Worm (Caenorhabditis elegans) whole organism, L4 larva: ENCODE results near the gene sprr-2.
A peak's percentile ranks its signal among the peaks of the same experiment; 100 is the strongest.

Experiments used
- D1046.2 ChIP-seq: fragments of 200-800 bp; sonication (Bioruptor generic); IDR thresholded peaks from 2 replicates; pipeline ENCODE4 v1.3.6; 2022; ENCODE audit warnings: missing genetic modification characterization, missing compliant biosample characterization
- F10B5.3 ChIP-seq: sonication (generic microtip); optimal IDR thresholded peaks from 2 replicates; lab custom pipeline; 2016; ENCODE audit warnings: mild to moderate bottlenecking, missing genetic modification characterization, missing compliant biosample characterization
- F26F4.8 ChIP-seq: fragments of 200-800 bp; sonication (Bioruptor generic); conservative IDR thresholded peaks from 2 replicates; pipeline ENCODE4 v1.3.6; 2022; ENCODE audit warnings: missing genetic modification characterization, missing compliant biosample characterization
- F37D6.2 ChIP-seq: sonication (generic microtip); optimal IDR thresholded peaks from 2 replicates; lab custom pipeline; 2016; ENCODE audit warnings: mild to moderate bottlenecking, missing genetic modification characterization, missing compliant biosample characterization
- F44E2.7 ChIP-seq: fragments of 200-800 bp; sonication (Bioruptor generic); IDR thresholded peaks from 2 replicates; pipeline ENCODE4 v2.1.2; 2022; ENCODE audit warnings: missing genetic modification characterization, missing compliant biosample characterization
- F49E8.2 ChIP-seq: sonication (generic microtip); optimal IDR thresholded peaks from 2 replicates; lab custom pipeline; 2016; ENCODE audit warnings: missing compliant biosample characterization, mild to moderate bottlenecking, missing genetic modification characterization, borderline replicate concordance
- T26A8.4 ChIP-seq: fragments of 200-800 bp; sonication (Bioruptor generic); IDR thresholded peaks from 2 replicates; pipeline ENCODE4 v1.3.6; 2022; ENCODE audit warnings: missing genetic modification characterization, missing compliant biosample characterization
- Y48G9A.11 ChIP-seq: fragments of 200-800 bp; sonication (Bioruptor generic); IDR thresholded peaks from 2 replicates; pipeline ENCODE4 v1.3.6; 2022; ENCODE audit warnings: missing genetic modification reagents, missing genetic modification characterization, missing compliant biosample characterization
- ama-1 ChIP-seq: fragments of 150-350 bp; optimal IDR thresholded peaks from 2 replicates; lab custom pipeline; 2014; ENCODE audit warnings: inconsistent platforms, mixed read lengths
- ceh-20 ChIP-seq: fragments of 200-800 bp; sonication (Bioruptor generic); IDR thresholded peaks from 2 replicates; pipeline ENCODE4 v1.3.6; 2022; ENCODE audit warnings: missing genetic modification reagents, missing genetic modification characterization, missing compliant biosample characterization
- ceh-28 ChIP-seq: fragments of 150-350 bp; optimal IDR thresholded peaks from 2 replicates; lab custom pipeline; 2014; ENCODE audit warnings: missing biosample characterization, missing genetic modification reagents, missing genetic modification characterization
- ces-1 ChIP-seq: fragments of 150-350 bp; sonication (generic microtip); optimal IDR thresholded peaks from 4 replicates; lab custom pipeline; 2014; ENCODE audit warnings: missing biosample characterization, missing genetic modification reagents, missing genetic modification characterization
- ctbp-1 ChIP-seq: fragments of 200-800 bp; sonication (Bioruptor generic); IDR thresholded peaks from 2 replicates; pipeline ENCODE4 v1.3.6; 2022; ENCODE audit warnings: missing genetic modification reagents, missing genetic modification characterization, missing compliant biosample characterization
- daf-12 ChIP-seq: fragments of 150-350 bp; optimal IDR thresholded peaks from 2 replicates; lab custom pipeline; 2014; ENCODE audit warnings: missing biosample characterization, missing genetic modification reagents, missing genetic modification characterization
- daf-19 ChIP-seq: fragments of 200-800 bp; sonication (Bioruptor generic); conservative IDR thresholded peaks from 2 replicates; pipeline ENCODE4 v1.3.6; 2022; ENCODE audit warnings: missing genetic modification characterization, missing compliant biosample characterization
- daf-8 ChIP-seq: fragments of 200-800 bp; sonication (Bioruptor generic); IDR thresholded peaks from 2 replicates; pipeline ENCODE4 v1.3.6; 2022; ENCODE audit warnings: missing genetic modification characterization, missing compliant biosample characterization
- dmd-6 ChIP-seq: fragments of 200-800 bp; sonication (Bioruptor generic); IDR thresholded peaks from 2 replicates; pipeline ENCODE4 v1.3.6; 2022; ENCODE audit warnings: missing genetic modification reagents, missing genetic modification characterization, missing compliant biosample characterization
- dpl-1 ChIP-seq: fragments of 150-350 bp; optimal IDR thresholded peaks from 2 replicates; lab custom pipeline; 2014; ENCODE audit warnings: missing biosample characterization, missing genetic modification reagents, missing genetic modification characterization
- duxl-1 ChIP-seq: sonication (generic microtip); optimal IDR thresholded peaks from 2 replicates; lab custom pipeline; 2016; ENCODE audit warnings: mild to moderate bottlenecking, missing genetic modification characterization, moderate library complexity, missing compliant biosample characterization; ENCODE audit not compliant: poor library complexity
- egl-27 ChIP-seq: sonication (generic microtip); optimal IDR thresholded peaks from 3 replicates; lab custom pipeline; 2017; ENCODE audit warnings: missing biosample characterization, missing genetic modification reagents, missing genetic modification characterization
- hlh-30 ChIP-seq: sonication (generic microtip); optimal IDR thresholded peaks from 2 replicates; lab custom pipeline; 2017; ENCODE audit warnings: antibody characterized with exemption, mild to moderate bottlenecking, missing genetic modification characterization, missing compliant biosample characterization; ENCODE audit not compliant: insufficient read depth
- lim-7 ChIP-seq: fragments of 200-800 bp; sonication (Bioruptor generic); IDR thresholded peaks from 2 replicates; pipeline ENCODE4 v1.3.6; 2022; ENCODE audit warnings: missing genetic modification characterization, missing compliant biosample characterization
- lin-29 ChIP-seq: fragments of 200-800 bp; sonication (Bioruptor generic); IDR thresholded peaks from 2 replicates; pipeline ENCODE4 v1.3.6; 2022; ENCODE audit warnings: missing genetic modification reagents, missing genetic modification characterization, missing compliant biosample characterization
- lin-39 ChIP-seq: fragments of 150-350 bp; optimal IDR thresholded peaks from 2 replicates; lab custom pipeline; 2014; ENCODE audit warnings: missing biosample characterization, missing genetic modification reagents, missing genetic modification characterization
- lsy-2 ChIP-seq, 2 experiments: fragments of 150-350 bp in 1 of 2; sonication (generic microtip) in 1 of 2; optimal IDR thresholded peaks; 2 replicates each; lab custom pipeline; 2014 to 2017; ENCODE audit warnings: missing biosample characterization in 2 of 2, missing genetic modification characterization in 2 of 2
- madf-5 ChIP-seq, 2 experiments: fragments of 200-800 bp; sonication (Bioruptor generic); IDR thresholded peaks; 2 replicates each; pipeline ENCODE4 v1.3.6; 2022; ENCODE audit warnings: missing compliant biosample characterization in 2 of 2, missing genetic modification characterization in 2 of 2
- mdl-1 ChIP-seq, 2 experiments: fragments of 150-350 bp in 1 of 2; sonication (generic microtip) in 1 of 2; optimal IDR thresholded peaks; 2 replicates each; lab custom pipeline; 2014 to 2017; ENCODE audit warnings: missing biosample characterization in 2 of 2, missing genetic modification characterization in 2 of 2
- mdt-29 ChIP-seq: fragments of 200-800 bp; sonication (Bioruptor generic); IDR thresholded peaks from 2 replicates; pipeline ENCODE4 v1.3.6; 2022; ENCODE audit warnings: missing genetic modification reagents, missing genetic modification characterization, missing compliant biosample characterization
- mep-1 ChIP-seq: fragments of 150-350 bp; sonication (generic microtip); optimal IDR thresholded peaks from 3 replicates; lab custom pipeline; 2014; ENCODE audit warnings: missing biosample characterization, missing genetic modification characterization
- mxl-2 ChIP-seq: fragments of 200-800 bp; sonication (Bioruptor generic); conservative IDR thresholded peaks from 2 replicates; pipeline ENCODE4 v1.3.6; 2022; ENCODE audit warnings: missing genetic modification reagents, missing genetic modification characterization, missing compliant biosample characterization
- nhr-10 ChIP-seq: fragments of 150-350 bp; optimal IDR thresholded peaks from 2 replicates; lab custom pipeline; 2014; ENCODE audit warnings: missing biosample characterization, missing genetic modification characterization
- nhr-102 ChIP-seq: sonication (generic microtip); optimal IDR thresholded peaks from 2 replicates; lab custom pipeline; 2016; ENCODE audit warnings: mild to moderate bottlenecking, missing genetic modification characterization, moderate library complexity, missing compliant biosample characterization
- nhr-11 ChIP-seq: fragments of 150-350 bp; optimal IDR thresholded peaks from 2 replicates; lab custom pipeline; 2014; ENCODE audit warnings: missing biosample characterization, missing genetic modification characterization
- nhr-111 ChIP-seq: fragments of 200-800 bp; sonication (Bioruptor generic); optimal IDR thresholded peaks from 2 replicates; lab custom pipeline; 2018; ENCODE audit warnings: mild to moderate bottlenecking, missing genetic modification characterization, missing compliant biosample characterization
- nhr-237 ChIP-seq: sonication (generic microtip); optimal IDR thresholded peaks from 2 replicates; lab custom pipeline; 2017; ENCODE audit warnings: missing biosample characterization, missing genetic modification characterization
- nhr-25 ChIP-seq: sonication (generic microtip); optimal IDR thresholded peaks from 2 replicates; lab custom pipeline; 2017; ENCODE audit warnings: missing genetic modification characterization, mild to moderate bottlenecking, missing compliant biosample characterization, antibody characterized with exemption, moderate library complexity, borderline replicate concordance; ENCODE audit not compliant: insufficient read depth
- nhr-42 ChIP-seq: fragments of 200-800 bp; sonication (Bioruptor generic); IDR thresholded peaks from 2 replicates; pipeline ENCODE4 v1.3.6; 2022; ENCODE audit warnings: missing genetic modification characterization, missing compliant biosample characterization
- nhr-6 ChIP-seq: fragments of 150-350 bp; optimal IDR thresholded peaks from 2 replicates; lab custom pipeline; 2014; ENCODE audit warnings: missing biosample characterization, missing genetic modification characterization
- nhr-76 ChIP-seq: fragments of 150-350 bp; optimal IDR thresholded peaks from 2 replicates; lab custom pipeline; 2014; ENCODE audit warnings: missing biosample characterization, missing genetic modification characterization
- nhr-77 ChIP-seq: fragments of 150-350 bp; optimal IDR thresholded peaks from 2 replicates; lab custom pipeline; 2014; ENCODE audit warnings: missing biosample characterization, missing genetic modification characterization
- pha-4 ChIP-seq, 2 experiments: fragments of 150-350 bp in 1 of 2; fragments of 200-800 bp in 1 of 2; sonication (Bioruptor generic) in 1 of 2; IDR thresholded peaks in 1 of 2; optimal IDR thresholded peaks in 1 of 2; 2 replicates each; pipeline versions ENCODE4 v1.3.6 to Lab custom; 2014 to 2022; ENCODE audit warnings: missing genetic modification characterization in 2 of 2, missing genetic modification reagents in 2 of 2, missing biosample characterization in 1 of 2, missing compliant biosample characterization in 1 of 2
- php-3 ChIP-seq: fragments of 200-800 bp; sonication (Bioruptor generic); IDR thresholded peaks from 2 replicates; pipeline ENCODE4 v1.3.6; 2022; ENCODE audit warnings: missing genetic modification reagents, missing genetic modification characterization, missing compliant biosample characterization
- saeg-2 ChIP-seq: fragments of 200-800 bp; sonication (Bioruptor generic); IDR thresholded peaks from 2 replicates; pipeline ENCODE4 v1.3.6; 2022; ENCODE audit warnings: missing genetic modification reagents, missing genetic modification characterization, missing compliant biosample characterization
- sdz-12 ChIP-seq: fragments of 200-800 bp; sonication (Bioruptor generic); optimal IDR thresholded peaks from 2 replicates; lab custom pipeline; 2018; ENCODE audit warnings: mild to moderate bottlenecking, missing genetic modification characterization, missing compliant biosample characterization
- snpc-1.2 ChIP-seq: fragments of 200-800 bp; sonication (Bioruptor generic); IDR thresholded peaks from 2 replicates; pipeline ENCODE4 v1.3.6; 2022; ENCODE audit warnings: missing genetic modification reagents, missing genetic modification characterization, missing compliant biosample characterization
- tra-1 ChIP-seq: fragments of 200-800 bp; sonication (Bioruptor generic); IDR thresholded peaks from 2 replicates; pipeline ENCODE4 v1.3.6; 2022; ENCODE audit warnings: missing genetic modification reagents, missing genetic modification characterization, missing compliant biosample characterization
- unc-130 ChIP-seq: sonication (generic microtip); optimal IDR thresholded peaks from 2 replicates; lab custom pipeline; 2016; ENCODE audit warnings: missing genetic modification reagents, missing genetic modification characterization, missing compliant biosample characterization
- unc-39 ChIP-seq: sonication (generic microtip); optimal IDR thresholded peaks from 2 replicates; lab custom pipeline; 2017; ENCODE audit warnings: missing biosample characterization, missing genetic modification characterization
- zfp-2 ChIP-seq: sonication (generic microtip); optimal IDR thresholded peaks from 2 replicates; lab custom pipeline; 2016; ENCODE audit warnings: mild to moderate bottlenecking, missing genetic modification characterization, missing compliant biosample characterization
- zip-11 ChIP-seq: fragments of 200-800 bp; sonication (Bioruptor generic); IDR thresholded peaks from 2 replicates; pipeline ENCODE4 v1.3.6; 2022; ENCODE audit warnings: missing genetic modification characterization, missing compliant biosample characterization
- zip-2 ChIP-seq: fragments of 150-350 bp; optimal IDR thresholded peaks from 2 replicates; lab custom pipeline; 2014; ENCODE audit warnings: missing biosample characterization, missing genetic modification characterization

sprr-2 gene

DNA sequence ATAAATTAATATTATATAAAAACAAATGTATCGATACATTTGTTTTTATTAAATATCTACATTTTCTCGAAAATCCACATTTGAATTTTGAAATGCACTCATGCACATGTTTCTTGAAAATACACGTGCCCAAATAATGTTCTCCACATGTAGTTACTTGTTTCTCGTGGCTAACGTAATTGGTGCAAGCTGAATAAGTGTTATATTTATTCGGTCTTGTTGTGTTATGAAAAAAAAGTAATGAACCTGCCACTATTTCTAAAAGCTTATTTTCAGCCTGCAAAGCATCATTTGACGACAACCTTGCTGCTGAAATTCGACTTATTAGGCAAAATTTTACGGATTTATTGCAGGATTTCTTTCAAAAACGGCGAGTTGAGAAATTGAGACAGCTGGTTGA, 20.2 kb downstream of the sprr-2 start (continued):
- TF ChIP-seq lsy-2 (tag; optimal IDR thresholded peaks at IDR 0.05; lab: Kevin White, UChicago) (peak; percentile 37 to 85), nhr-76 (tag; lab: Kevin White, UChicago) (no peak), nhr-25 (tag; lab: Kevin White, UChicago) (peak; percentile 37), ceh-28 (tag; lab: Kevin White, UChicago) (no peak), egl-27 (tag; lab: Kevin White, UChicago) (no peak), nhr-111 (no peak), nhr-10 (tag; lab: Kevin White, UChicago) (no peak), lim-7 (GFP tag; lab: Robert Waterston, UW) (no peak), Y48G9A.11 (GFP tag; lab: Robert Waterston, UW) (no peak), ceh-20 (GFP tag; lab: Robert Waterston, UW) (peak; percentile 40; the same call in 1 of the 2 replicates), unc-130 (GFP tag; lab: Kevin White, UChicago) (no peak), mdt-29 (GFP tag; lab: Robert Waterston, UW) (no peak), nhr-11 (peak; percentile 59), lin-39 (tag; lab: Kevin White, UChicago) (no peak), nhr-42 (peak; percentile 83), lin-29 (GFP tag; lab: Robert Waterston, UW) (0 out of 2 replicates have a peak, but pooled peaks have one; percentile 17), ces-1 (GFP tag; lab: Kevin White, UChicago) (no peak), daf-19 (GFP tag; lab: Robert Waterston, UW) (no peak), hlh-30 (peak; percentile 80), sdz-12 (GFP tag; lab: Kevin White, UChicago) (no peak), F10B5.3 (tag; lab: Kevin White, UChicago) (peak; percentile 87), zfp-2 (tag; lab: Kevin White, UChicago) (no peak), T26A8.4 (GFP tag; lab: Robert Waterston, UW) (peak; percentile 68), nhr-237 (tag; lab: Kevin White, UChicago) (no peak), mxl-2 (GFP tag; lab: Robert Waterston, UW) (no peak), pha-4 (GFP tag; IDR thresholded peaks at IDR 0.05; lab: Robert Waterston, UW) (peak; percentile 25; the same call in 1 of the 2 replicates), pha-4 (tag; optimal IDR thresholded peaks at IDR 0.05; lab: Kevin White, UChicago) (peak; percentile 84), F26F4.8 (GFP tag; lab: Robert Waterston, UW) (no peak), nhr-6 (peak; percentile 85), daf-8 (no peak), mdl-1 (tag; optimal IDR thresholded peaks at IDR 0.05; lab: Kevin White, UChicago) (peak; percentile 71 to 84), unc-39 (tag; lab: Kevin White, UChicago) (no peak), tra-1 (GFP tag; lab: Robert Waterston, UW) (0 out of 2 replicates have a peak, but pooled peaks have one; percentile 12), F49E8.2 (tag; lab: Kevin White, UChicago) (no peak), ama-1 (lab: Kevin White, UChicago) (no peak), D1046.2 (GFP tag; lab: Robert Waterston, UW) (no peak), nhr-102 (tag; lab: Kevin White, UChicago) (peak; percentile 89), madf-5 (GFP tag; IDR thresholded peaks at IDR 0.05; lab: Robert Waterston, UW) (no peak), duxl-1 (tag; lab: Kevin White, UChicago) (peak; percentile 93), dmd-6 (GFP tag; lab: Robert Waterston, UW) (peak; percentile 69), F44E2.7 (GFP tag; lab: Robert Waterston, UW) (no peak), ctbp-1 (GFP tag; lab: Robert Waterston, UW) (no peak), php-3 (GFP tag; lab: Robert Waterston, UW) (no peak), snpc-1.2 (GFP tag; lab: Robert Waterston, UW) (no peak), dpl-1 (peak; percentile 61), F37D6.2 (tag; lab: Kevin White, UChicago) (peak; percentile 84), nhr-77 (peak; percentile 79), daf-12 (tag; lab: Kevin White, UChicago) (no peak), zip-11 (GFP tag; lab: Robert Waterston, UW) (no peak), mep-1 (tag; lab: Kevin White, UChicago) (peak; percentile 89), zip-2 (peak; percentile 61), saeg-2 (GFP tag; lab: Robert Waterston, UW) (no peak)
